Worm (Caenorhabditis elegans) whole organism, mixed stage, embryonic: ENCODE data around the gene mfsd-12.

ENCODE experiments used
- M03D4.4 ChIP-seq: sonication (generic microtip); optimal IDR thresholded peaks from 2 replicates; lab custom pipeline; 2017; ENCODE audit warnings: mild to moderate bottlenecking, missing genetic modification characterization, missing compliant biosample characterization
- bed-3 ChIP-seq: fragments of 200-800 bp; sonication (Bioruptor generic); optimal IDR thresholded peaks from 3 replicates; lab custom pipeline; 2018; ENCODE audit warnings: mild to moderate bottlenecking, missing genetic modification characterization, moderate library complexity, missing compliant biosample characterization
- blmp-1 ChIP-seq: fragments of 150-350 bp; optimal IDR thresholded peaks from 2 replicates; lab custom pipeline; 2014; ENCODE audit warnings: missing biosample characterization, missing genetic modification characterization
- ceh-39 ChIP-seq: fragments of 150-350 bp; optimal IDR thresholded peaks from 2 replicates; lab custom pipeline; 2014; ENCODE audit warnings: missing biosample characterization, missing genetic modification characterization
- ceh-43 ChIP-seq: fragments of 200-800 bp; sonication (Bioruptor generic); optimal IDR thresholded peaks from 2 replicates; lab custom pipeline; 2018; ENCODE audit warnings: mild to moderate bottlenecking, missing genetic modification characterization, moderate library complexity, missing compliant biosample characterization
- ceh-83 ChIP-seq: fragments of 200-800 bp; sonication (Bioruptor generic); optimal IDR thresholded peaks from 2 replicates; lab custom pipeline; 2018; ENCODE audit warnings: mild to moderate bottlenecking, missing genetic modification characterization, missing compliant biosample characterization
- ces-1 ChIP-seq: fragments of 150-350 bp; optimal IDR thresholded peaks from 2 replicates; lab custom pipeline; 2014; ENCODE audit warnings: missing biosample characterization, missing genetic modification reagents, missing genetic modification characterization
- cnd-1 ChIP-seq: fragments of 200-800 bp; sonication (Bioruptor generic); optimal IDR thresholded peaks from 2 replicates; lab custom pipeline; 2018; ENCODE audit warnings: mild to moderate bottlenecking, missing genetic modification characterization, missing compliant biosample characterization
- drap-1 ChIP-seq: fragments of 200-800 bp; sonication (Bioruptor generic); optimal IDR thresholded peaks from 3 replicates; lab custom pipeline; 2018; ENCODE audit warnings: mild to moderate bottlenecking, missing genetic modification characterization, missing compliant biosample characterization
- elt-1 ChIP-seq: sonication (generic microtip); optimal IDR thresholded peaks from 2 replicates; lab custom pipeline; 2017; ENCODE audit warnings: missing genetic modification characterization, mild to moderate bottlenecking, missing compliant biosample characterization, antibody characterized with exemption, moderate library complexity, borderline replicate concordance; ENCODE audit not compliant: insufficient read depth
- elt-3 ChIP-seq: fragments of 150-350 bp; optimal IDR thresholded peaks from 2 replicates; lab custom pipeline; 2014; ENCODE audit warnings: missing biosample characterization, missing genetic modification characterization
- flh-1 ChIP-seq: fragments of 200-800 bp; sonication (Bioruptor generic); optimal IDR thresholded peaks from 2 replicates; lab custom pipeline; 2018; ENCODE audit warnings: mild to moderate bottlenecking, missing genetic modification characterization, moderate library complexity, missing compliant biosample characterization
- ham-2 ChIP-seq: fragments of 200-800 bp; sonication (Bioruptor generic); optimal IDR thresholded peaks from 2 replicates; lab custom pipeline; 2018; ENCODE audit warnings: mild to moderate bottlenecking, missing genetic modification characterization, missing compliant biosample characterization
- hlh-1 ChIP-seq: fragments of 150-350 bp; optimal IDR thresholded peaks from 2 replicates; lab custom pipeline; 2014; ENCODE audit warnings: missing biosample characterization, missing genetic modification reagents, missing genetic modification characterization
- lin-13 ChIP-seq: fragments of 150-350 bp; optimal IDR thresholded peaks from 2 replicates; lab custom pipeline; 2014; ENCODE audit warnings: missing biosample characterization, missing genetic modification characterization
- lin-32 ChIP-seq: fragments of 200-800 bp; sonication (Bioruptor generic); optimal IDR thresholded peaks from 2 replicates; lab custom pipeline; 2018; ENCODE audit warnings: mild to moderate bottlenecking, missing genetic modification characterization, missing compliant biosample characterization
- lsy-2 ChIP-seq: fragments of 150-350 bp; optimal IDR thresholded peaks from 2 replicates; lab custom pipeline; 2014; ENCODE audit warnings: missing biosample characterization, missing genetic modification characterization
- mab-5 ChIP-seq: fragments of 150-350 bp; optimal IDR thresholded peaks from 2 replicates; lab custom pipeline; 2014; ENCODE audit warnings: missing biosample characterization, missing genetic modification characterization
- mep-1 ChIP-seq: fragments of 150-350 bp; optimal IDR thresholded peaks from 2 replicates; lab custom pipeline; 2017; ENCODE audit warnings: missing biosample characterization, missing genetic modification reagents, missing genetic modification characterization, inconsistent platforms
- mls-2 ChIP-seq: sonication (generic microtip); optimal IDR thresholded peaks from 2 replicates; lab custom pipeline; 2016; ENCODE audit warnings: mild to moderate bottlenecking, missing genetic modification characterization, moderate library complexity, missing compliant biosample characterization
- nhr-12 ChIP-seq: fragments of 150-350 bp; optimal IDR thresholded peaks from 2 replicates; lab custom pipeline; 2014; ENCODE audit warnings: missing biosample characterization, missing genetic modification characterization
- nhr-2 ChIP-seq: fragments of 150-350 bp; optimal IDR thresholded peaks from 2 replicates; lab custom pipeline; 2014; ENCODE audit warnings: missing biosample characterization, missing genetic modification characterization
- nhr-237 ChIP-seq: fragments of 150-350 bp; optimal IDR thresholded peaks from 2 replicates; lab custom pipeline; 2014; ENCODE audit warnings: missing biosample characterization, missing genetic modification characterization
- nhr-28 ChIP-seq: fragments of 150-350 bp; optimal IDR thresholded peaks from 2 replicates; lab custom pipeline; 2014; ENCODE audit warnings: missing biosample characterization, missing genetic modification characterization
- nhr-76 ChIP-seq: sonication (generic microtip); optimal IDR thresholded peaks from 2 replicates; lab custom pipeline; 2017; ENCODE audit warnings: missing biosample characterization, missing genetic modification characterization
- pha-4 ChIP-seq: fragments of 150-350 bp; optimal IDR thresholded peaks from 2 replicates; lab custom pipeline; 2018; ENCODE audit warnings: missing biosample characterization, missing genetic modification reagents, missing genetic modification characterization
- sem-2 ChIP-seq: fragments of 200-800 bp; sonication (Bioruptor generic); optimal IDR thresholded peaks from 2 replicates; lab custom pipeline; 2018; ENCODE audit warnings: mild to moderate bottlenecking, missing genetic modification characterization, missing compliant biosample characterization
- snpc-4 ChIP-seq: fragments of 150-350 bp; optimal IDR thresholded peaks from 2 replicates; lab custom pipeline; 2014; ENCODE audit warnings: missing biosample characterization, missing genetic modification characterization
- sptf-1 ChIP-seq: sonication (generic microtip); optimal IDR thresholded peaks from 2 replicates; lab custom pipeline; 2017; ENCODE audit warnings: mild to moderate bottlenecking, missing genetic modification characterization, moderate library complexity, missing compliant biosample characterization
- tbx-8 ChIP-seq: fragments of 200-800 bp; sonication (Bioruptor generic); optimal IDR thresholded peaks from 2 replicates; lab custom pipeline; 2018; ENCODE audit warnings: mild to moderate bottlenecking, missing genetic modification characterization, moderate library complexity, missing compliant biosample characterization
- unc-120 ChIP-seq: sonication (generic microtip); optimal IDR thresholded peaks from 2 replicates; lab custom pipeline; 2017; ENCODE audit warnings: missing genetic modification characterization, missing compliant biosample characterization; ENCODE audit not compliant: poor library complexity, severe bottlenecking
- unc-39 ChIP-seq: fragments of 150-350 bp; optimal IDR thresholded peaks from 2 replicates; lab custom pipeline; 2014; ENCODE audit warnings: missing biosample characterization, missing genetic modification characterization
- unc-62 ChIP-seq: fragments of 150-350 bp; optimal IDR thresholded peaks from 2 replicates; lab custom pipeline; 2014; ENCODE audit warnings: missing biosample characterization, missing genetic modification reagents, missing genetic modification characterization
- zip-8 ChIP-seq: fragments of 150-350 bp; optimal IDR thresholded peaks from 2 replicates; lab custom pipeline; 2014; ENCODE audit warnings: missing biosample characterization, missing genetic modification characterization
- ztf-11 ChIP-seq: fragments of 150-350 bp; optimal IDR thresholded peaks from 2 replicates; lab custom pipeline; 2014; ENCODE audit warnings: missing biosample characterization, missing genetic modification characterization

mfsd-12 gene

DNA sequence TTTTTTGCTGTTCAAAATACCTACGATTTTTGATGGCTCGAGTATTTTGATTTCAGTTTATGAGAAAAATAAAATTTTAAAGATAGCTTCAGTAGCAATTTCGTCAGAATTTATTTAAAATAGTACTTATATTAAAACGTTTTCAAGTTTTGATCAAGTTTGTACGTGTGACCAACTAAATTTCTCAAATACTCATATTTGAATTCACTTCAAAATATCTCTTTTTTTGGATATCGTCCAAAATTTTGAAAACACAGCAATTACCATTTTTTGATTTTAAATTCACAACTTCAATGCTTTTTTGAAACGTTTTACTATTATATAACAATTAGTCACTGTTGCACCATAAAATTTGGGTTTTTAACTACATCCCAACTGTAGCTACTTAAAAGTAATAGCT, 41.0 kb upstream of the mfsd-12 start:
- TF ChIP-seq nhr-237 (no peak), nhr-12 (tag; lab: Kevin White, UChicago) (no peak), unc-120 (tag; lab: Kevin White, UChicago) (no peak), ham-2 (GFP tag; lab: Kevin White, UChicago) (no peak), elt-1 (tag; lab: Kevin White, UChicago) (no peak), mls-2 (no peak), ceh-39 (tag; lab: Kevin White, UChicago) (no peak), zip-8 (tag; lab: Kevin White, UChicago) (no peak), ztf-11 (tag; lab: Kevin White, UChicago) (no peak), pha-4 (tag; lab: Kevin White, UChicago) (no peak)

DNA sequence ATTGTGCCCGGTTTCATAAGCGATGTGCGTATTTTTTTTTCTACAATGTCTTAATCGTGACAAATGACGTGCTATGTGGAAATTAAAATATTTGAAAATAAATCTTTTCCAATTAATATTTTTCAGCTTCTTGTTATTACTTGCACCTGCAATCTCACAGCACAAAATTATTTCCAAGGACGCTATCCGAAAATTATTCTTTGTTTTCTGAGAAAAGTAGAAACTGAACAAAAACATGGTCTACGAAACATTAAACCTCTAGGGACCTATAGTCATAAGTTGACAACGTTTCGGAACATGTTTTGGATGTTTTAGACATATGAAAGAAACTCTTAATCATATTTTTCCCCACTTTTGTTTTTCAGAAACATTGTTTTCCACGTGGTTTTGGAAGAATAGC, 39.5 kb upstream of the mfsd-12 start:
- TF ChIP-seq nhr-76 (tag; lab: Kevin White, UChicago) (no peak), nhr-2 (tag; lab: Kevin White, UChicago) (no peak), ceh-83 (GFP tag; lab: Kevin White, UChicago) (no peak), cnd-1 (tag; lab: Kevin White, UChicago) (no peak), bed-3 (GFP tag; lab: Kevin White, UChicago) (no peak), nhr-12 (tag; lab: Kevin White, UChicago) (no peak), mep-1 (tag; lab: Kevin White, UChicago) (no peak), nhr-28 (tag; lab: Kevin White, UChicago) (no peak), mab-5 (no peak)

DNA sequence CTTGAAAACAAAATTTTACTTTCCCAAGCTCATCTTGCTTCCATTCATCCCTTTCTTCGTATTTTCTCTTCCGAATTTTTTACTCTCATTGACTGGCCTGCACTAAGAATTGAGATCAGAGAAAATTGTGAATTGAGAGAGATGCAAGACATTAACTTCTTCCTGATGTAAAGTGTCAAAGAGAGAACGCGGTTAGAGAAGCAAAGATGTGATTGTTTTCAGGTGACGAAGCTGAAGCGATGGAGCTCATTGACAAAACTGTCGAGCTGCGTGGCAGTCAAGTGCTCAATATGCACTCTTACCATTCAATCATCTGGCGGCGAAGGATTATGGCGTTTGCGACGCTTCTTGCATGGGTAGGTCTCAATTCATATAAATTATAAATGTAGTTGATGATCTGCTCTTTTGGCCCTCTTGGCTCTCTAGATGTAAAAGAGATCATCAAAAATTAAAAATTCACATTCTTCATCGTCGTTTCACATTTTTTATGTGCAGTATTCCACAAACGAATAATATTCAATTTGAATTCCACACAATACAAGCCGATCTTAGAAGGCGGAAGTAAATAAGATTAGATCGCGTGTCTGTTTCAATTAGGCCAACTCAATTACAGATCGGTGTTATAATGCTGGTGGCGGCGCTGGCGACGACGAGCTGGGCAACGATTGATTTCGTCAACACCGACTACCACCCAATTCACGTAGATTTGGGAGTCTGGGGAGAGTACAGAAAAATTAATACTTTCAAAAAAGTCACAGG, 38.9 kb upstream of the mfsd-12 start:
- TF ChIP-seq unc-62 (GFP tag; lab: Kevin White, UChicago) (peak; percentile 45), lin-32 (GFP tag; lab: Kevin White, UChicago) (no peak), hlh-1 (tag; lab: Kevin White, UChicago) (peak; percentile 38), ces-1 (GFP tag; lab: Kevin White, UChicago) (peak; percentile 94)

DNA sequence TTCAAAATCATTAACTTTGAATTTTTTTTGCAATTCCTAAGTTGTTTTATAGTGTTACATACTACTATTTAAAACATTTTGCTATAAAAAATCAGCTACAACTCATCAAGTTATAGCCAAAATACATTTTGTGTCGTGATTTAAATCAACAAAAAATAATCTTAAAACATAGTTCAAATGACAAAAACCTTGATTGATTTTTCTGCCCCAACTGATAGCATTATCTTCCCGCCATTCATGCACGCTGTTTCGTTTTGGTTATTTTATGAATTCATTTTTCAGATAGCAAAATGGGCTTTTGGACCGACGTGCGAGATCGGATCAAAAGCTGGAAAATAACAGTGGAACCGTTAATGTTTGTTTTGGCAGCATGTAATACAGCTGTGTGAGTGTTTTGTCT, 35.8 kb upstream of the mfsd-12 start, which contains the start of gene slcr-46.1:
Gene slcr-46.1 (plus strand): TSS at position 274 of the 400 bp plus-strand sequence.
- TF ChIP-seq ham-2 (GFP tag; lab: Kevin White, UChicago) (no peak), lin-13 (tag; lab: Kevin White, UChicago) (no peak), sptf-1 (tag; lab: Kevin White, UChicago) (no peak), flh-1 (no peak), nhr-76 (tag; lab: Kevin White, UChicago) (no peak), elt-3 (tag; lab: Kevin White, UChicago) (no peak), drap-1 (GFP tag; lab: Kevin White, UChicago) (no peak), tbx-8 (GFP tag; lab: Kevin White, UChicago) (no peak), M03D4.4 (tag; lab: Kevin White, UChicago) (no peak), unc-120 (tag; lab: Kevin White, UChicago) (no peak), nhr-2 (tag; lab: Kevin White, UChicago) (no peak), ceh-39 (tag; lab: Kevin White, UChicago) (no peak)

DNA sequence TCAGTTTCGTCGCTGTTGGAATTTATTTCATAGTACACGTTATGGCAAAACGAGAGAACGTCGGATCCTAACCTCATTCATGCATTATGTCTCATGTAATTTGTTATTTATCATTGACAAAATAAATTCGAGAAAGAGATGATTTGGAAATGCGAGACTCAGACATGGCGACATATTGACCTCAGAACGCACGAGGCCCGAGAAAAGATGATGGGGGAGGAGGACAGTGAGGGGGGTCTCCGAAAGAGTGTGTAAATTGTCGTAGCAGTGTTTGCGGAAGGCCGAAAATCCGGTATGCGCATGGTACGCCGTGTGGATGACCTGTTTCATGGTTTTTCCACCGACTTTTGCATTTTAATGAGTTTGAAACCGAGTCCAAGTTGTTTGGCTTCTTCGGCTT, 32.2 kb upstream of the mfsd-12 start:
- TF ChIP-seq ces-1 (GFP tag; lab: Kevin White, UChicago) (peak; percentile 58), hlh-1 (tag; lab: Kevin White, UChicago) (no peak), nhr-28 (tag; lab: Kevin White, UChicago) (no peak), cnd-1 (tag; lab: Kevin White, UChicago) (peak; percentile 1), nhr-12 (tag; lab: Kevin White, UChicago) (no peak), lin-32 (GFP tag; lab: Kevin White, UChicago) (no peak), unc-39 (no peak), tbx-8 (GFP tag; lab: Kevin White, UChicago) (no peak), ceh-39 (tag; lab: Kevin White, UChicago) (no peak), sem-2 (GFP tag; lab: Kevin White, UChicago) (no peak), blmp-1 (tag; lab: Kevin White, UChicago) (no peak), mep-1 (tag; lab: Kevin White, UChicago) (peak; percentile 37), ztf-11 (tag; lab: Kevin White, UChicago) (no peak), M03D4.4 (tag; lab: Kevin White, UChicago) (no peak), pha-4 (tag; lab: Kevin White, UChicago) (peak; percentile 73), sptf-1 (tag; lab: Kevin White, UChicago) (peak; percentile 43), mls-2 (peak; percentile 37), ceh-43 (GFP tag; lab: Kevin White, UChicago) (no peak), lin-13 (tag; lab: Kevin White, UChicago) (no peak), nhr-2 (tag; lab: Kevin White, UChicago) (no peak), unc-62 (GFP tag; lab: Kevin White, UChicago) (peak; percentile 60), nhr-237 (no peak), drap-1 (GFP tag; lab: Kevin White, UChicago) (no peak), mab-5 (no peak), nhr-76 (tag; lab: Kevin White, UChicago) (no peak), snpc-4 (tag; lab: Kevin White, UChicago) (no peak), ham-2 (GFP tag; lab: Kevin White, UChicago) (no peak), bed-3 (GFP tag; lab: Kevin White, UChicago) (no peak), elt-1 (tag; lab: Kevin White, UChicago) (no peak), unc-120 (tag; lab: Kevin White, UChicago) (peak; percentile 44), ceh-83 (GFP tag; lab: Kevin White, UChicago) (no peak), elt-3 (tag; lab: Kevin White, UChicago) (peak; percentile 14), zip-8 (tag; lab: Kevin White, UChicago) (no peak), lsy-2 (peak; percentile 53), flh-1 (no peak)
- TF ChIP-seq, all 35 proteins: peak for 10
